Fruit fly (Drosophila melanogaster): Measurements from ENCODE around the gene Eip78C.

DNA sequence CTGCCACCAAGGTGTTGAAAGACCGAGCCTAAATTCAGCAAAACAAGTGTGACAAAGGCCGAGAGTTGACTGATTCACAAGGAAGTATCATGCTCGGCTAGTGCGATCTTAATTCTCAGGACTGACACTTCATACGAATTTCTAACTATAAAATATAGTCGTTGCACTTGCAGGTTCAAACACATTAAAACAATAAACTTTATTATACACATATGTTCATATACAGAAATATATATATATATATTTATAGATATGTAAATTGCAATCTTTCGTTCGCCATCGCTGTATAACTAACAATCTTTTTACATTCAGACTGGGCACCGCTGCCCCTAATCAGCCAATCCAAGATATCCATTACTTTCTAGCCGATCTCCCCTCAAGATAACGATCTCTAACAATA is 44.1 kb downstream of the Eip78C start, which contains the start of gene CG9389:
- TF ChIP-seq Dp (GFP tag; optimal IDR thresholded peaks at IDR 0.05) (no peak), chinmo (GFP tag; IDR thresholded peaks at IDR 0.05; ENCODE audit: partially characterized antibody) (no peak), CG11456 (GFP tag; IDR thresholded peaks at IDR 0.05) (no peak), CG14050 (GFP tag; IDR thresholded peaks at IDR 0.05) (no peak), CG9797 (GFP tag; optimal IDR thresholded peaks at IDR 0.05) (no peak), CG15479 (GFP tag; optimal IDR thresholded peaks at IDR 0.05) (no peak), CG9727 (GFP tag; optimal IDR thresholded peaks at IDR 0.05) (no peak), Max (GFP tag; optimal IDR thresholded peaks at IDR 0.05) (no peak), Tbp (GFP tag; optimal IDR thresholded peaks at IDR 0.05) (no peak)

All from whole organism, embryonic.